Fruit fly (Drosophila melanogaster) whole organism, embryonic: Measurements from ENCODE around the gene CG5181.

Experiments
- B-H1 ChIP-seq: fragments of 200-800 bp; sonication (Bioruptor generic); IDR thresholded peaks from 3 replicates; pipeline ENCODE4 v1.3.6; 2022; ENCODE audit warnings: missing biosample characterization, missing genetic modification characterization
- Bgb ChIP-seq: fragments of 200-800 bp; sonication (Bioruptor generic); IDR thresholded peaks from 2 replicates; pipeline ENCODE4 v1.3.6; 2022; ENCODE audit warnings: missing biosample characterization, missing genetic modification characterization; ENCODE audit not compliant: partially characterized antibody
- CG1024 ChIP-seq: fragments of 200-800 bp; sonication (Bioruptor generic); IDR thresholded peaks from 2 replicates; pipeline ENCODE4 v1.3.6; 2022; ENCODE audit warnings: missing biosample characterization, missing genetic modification characterization
- CG11398 ChIP-seq: fragments of 200-800 bp; sonication (Bioruptor generic); optimal IDR thresholded peaks from 2 replicates; lab custom pipeline; 2016; ENCODE audit warnings: missing biosample characterization, missing genetic modification characterization
- CG11456 ChIP-seq: fragments of 200-800 bp; sonication (Bioruptor generic); IDR thresholded peaks from 3 replicates; pipeline ENCODE4 v1.3.6; 2022; ENCODE audit warnings: missing biosample characterization, missing genetic modification characterization
- CG12299 ChIP-seq: fragments of 200-800 bp; sonication (Bioruptor generic); optimal IDR thresholded peaks from 2 replicates; lab custom pipeline; 2018; ENCODE audit warnings: missing biosample characterization, mild to moderate bottlenecking, missing genetic modification characterization
- CG14441 ChIP-seq: fragments of 200-800 bp; sonication (Bioruptor generic); IDR thresholded peaks from 2 replicates; pipeline ENCODE4 v1.3.6; 2022; ENCODE audit warnings: missing biosample characterization, missing genetic modification characterization
- CG14860 ChIP-seq: fragments of 200-800 bp; sonication (Bioruptor generic); IDR thresholded peaks from 3 replicates; pipeline ENCODE4 v1.3.6; 2022; ENCODE audit warnings: missing biosample characterization, missing genetic modification characterization; ENCODE audit not compliant: partially characterized antibody
- CG1529 ChIP-seq: fragments of 200-800 bp; sonication (Bioruptor generic); optimal IDR thresholded peaks from 3 replicates; lab custom pipeline; 2018; ENCODE audit warnings: missing biosample characterization, missing genetic modification characterization
- CG17612 ChIP-seq: fragments of 200-800 bp; sonication (Bioruptor generic); IDR thresholded peaks from 2 replicates; pipeline ENCODE4 v1.3.6; 2022; ENCODE audit warnings: missing biosample characterization, missing genetic modification characterization
- CG2129 ChIP-seq: fragments of 200-800 bp; sonication (Bioruptor generic); IDR thresholded peaks from 2 replicates; pipeline ENCODE4 v1.3.6; 2022; ENCODE audit warnings: missing biosample characterization, missing genetic modification characterization; ENCODE audit not compliant: partially characterized antibody
- CG2199 ChIP-seq: fragments of 200-800 bp; sonication (Bioruptor generic); IDR thresholded peaks from 3 replicates; pipeline ENCODE4 v1.3.6; 2022; ENCODE audit warnings: missing biosample characterization, missing genetic modification characterization
- CG33557 ChIP-seq: fragments of 200-800 bp; sonication (Bioruptor generic); optimal IDR thresholded peaks from 2 replicates; lab custom pipeline; 2019; ENCODE audit warnings: missing biosample characterization, mild to moderate bottlenecking, missing genetic modification characterization, moderate library complexity
- CG3838 ChIP-seq: fragments of 200-800 bp; sonication (Bioruptor generic); optimal IDR thresholded peaks from 3 replicates; lab custom pipeline; 2016; ENCODE audit warnings: missing biosample characterization, missing genetic modification characterization
- CG43689 ChIP-seq: fragments of 200-800 bp; sonication (Bioruptor generic); IDR thresholded peaks from 2 replicates; pipeline ENCODE4 v1.3.6; 2022; ENCODE audit warnings: missing biosample characterization, missing genetic modification characterization
- CG4404 ChIP-seq: fragments of 200-800 bp; sonication (Bioruptor generic); IDR thresholded peaks from 2 replicates; pipeline ENCODE4 v1.3.6; 2022; ENCODE audit warnings: missing biosample characterization, missing genetic modification characterization
- CG7556 ChIP-seq: fragments of 200-800 bp; sonication (Bioruptor generic); optimal IDR thresholded peaks from 2 replicates; lab custom pipeline; 2017; ENCODE audit warnings: missing biosample characterization, mild to moderate bottlenecking, missing genetic modification characterization
- CG8089 ChIP-seq: fragments of 200-800 bp; sonication (Bioruptor generic); optimal IDR thresholded peaks from 3 replicates; lab custom pipeline; 2016; ENCODE audit warnings: missing biosample characterization, missing genetic modification characterization
- CG9609 ChIP-seq: fragments of 200-800 bp; sonication (Bioruptor generic); optimal IDR thresholded peaks from 3 replicates; lab custom pipeline; 2016; ENCODE audit warnings: missing biosample characterization, missing genetic modification characterization
- CG9817 ChIP-seq: fragments of 200-800 bp; sonication (Bioruptor generic); optimal IDR thresholded peaks from 2 replicates; lab custom pipeline; 2018; ENCODE audit warnings: missing biosample characterization, mild to moderate bottlenecking, missing genetic modification characterization, moderate library complexity
- CG9932 ChIP-seq: fragments of 200-800 bp; sonication (Bioruptor generic); IDR thresholded peaks from 2 replicates; pipeline ENCODE4 v1.3.6; 2022; ENCODE audit warnings: missing biosample characterization, missing genetic modification characterization
- Chrac-16 ChIP-seq: fragments of 200-800 bp; sonication (Bioruptor generic); optimal IDR thresholded peaks from 3 replicates; lab custom pipeline; 2016; ENCODE audit warnings: missing biosample characterization, missing genetic modification characterization
- Dref ChIP-seq: fragments of 200-800 bp; sonication (Bioruptor generic); IDR thresholded peaks from 2 replicates; pipeline ENCODE4 v1.3.6; 2022; ENCODE audit warnings: missing biosample characterization, missing genetic modification characterization
- Drgx ChIP-seq: fragments of 200-800 bp; sonication (Bioruptor generic); IDR thresholded peaks from 2 replicates; pipeline ENCODE4 v1.3.6; 2022; ENCODE audit warnings: missing biosample characterization, missing genetic modification characterization
- HLHmδ ChIP-seq: fragments of 200-800 bp; sonication (Bioruptor generic); optimal IDR thresholded peaks from 2 replicates; lab custom pipeline; 2018; ENCODE audit warnings: missing biosample characterization, mild to moderate bottlenecking, missing genetic modification characterization, moderate library complexity
- Hmx ChIP-seq: fragments of 200-800 bp; sonication (Bioruptor generic); optimal IDR thresholded peaks from 2 replicates; lab custom pipeline; 2016; ENCODE audit warnings: missing biosample characterization, missing genetic modification characterization
- Hr39 ChIP-seq: fragments of >200 bp; optimal IDR thresholded peaks from 2 replicates; lab custom pipeline; 2017
- MBD-R2 ChIP-seq: fragments of 200-800 bp; sonication (Bioruptor generic); IDR thresholded peaks from 2 replicates; pipeline ENCODE4 v1.3.6; 2022; ENCODE audit warnings: missing biosample characterization, missing genetic modification characterization
- Rx ChIP-seq: fragments of 200-800 bp; sonication (Bioruptor generic); IDR thresholded peaks from 2 replicates; pipeline ENCODE4 v1.3.6; 2022; ENCODE audit warnings: missing biosample characterization, missing genetic modification characterization
- Scr ChIP-seq: fragments of 200-800 bp; sonication (Bioruptor generic); IDR thresholded peaks from 2 replicates; pipeline ENCODE4 v1.3.6; 2022; ENCODE audit warnings: missing biosample characterization, missing genetic modification characterization; ENCODE audit not compliant: partially characterized antibody
- ac ChIP-seq: fragments of 200-800 bp; sonication (Bioruptor generic); optimal IDR thresholded peaks from 3 replicates; lab custom pipeline; 2017; ENCODE audit warnings: missing biosample characterization, mild to moderate bottlenecking, missing genetic modification characterization
- ap ChIP-seq: fragments of 200-800 bp; sonication (Bioruptor generic); IDR thresholded peaks from 2 replicates; pipeline ENCODE4 v1.3.6; 2022; ENCODE audit warnings: missing biosample characterization, missing genetic modification characterization
- bcd ChIP-seq: fragments of 200-800 bp; sonication (Bioruptor generic); optimal IDR thresholded peaks from 2 replicates; lab custom pipeline; 2017; ENCODE audit warnings: missing biosample characterization, mild to moderate bottlenecking, missing genetic modification characterization
- bsh ChIP-seq, 2 experiments: fragments of 200-800 bp; sonication (Bioruptor generic); optimal IDR thresholded peaks; 2 replicates each; lab custom pipeline; 2017 to 2018; ENCODE audit warnings: mild to moderate bottlenecking in 2 of 2, missing biosample characterization in 2 of 2, missing genetic modification characterization in 2 of 2, moderate library complexity in 1 of 2
- caup ChIP-seq: fragments of 200-800 bp; sonication (Bioruptor generic); optimal IDR thresholded peaks from 3 replicates; lab custom pipeline; 2017; ENCODE audit warnings: missing biosample characterization, mild to moderate bottlenecking, missing genetic modification characterization, moderate library complexity; ENCODE audit not compliant: severe bottlenecking
- chn ChIP-seq: fragments of 200-800 bp; sonication (Bioruptor generic); optimal IDR thresholded peaks from 2 replicates; lab custom pipeline; 2016; ENCODE audit warnings: missing biosample characterization, missing genetic modification characterization
- dpn ChIP-seq, 2 experiments: fragments of 200-800 bp; sonication (Bioruptor generic); optimal IDR thresholded peaks; 3 replicates each; lab custom pipeline; 2016; ENCODE audit warnings: missing biosample characterization in 2 of 2, missing genetic modification characterization in 2 of 2
- gro ChIP-seq: fragments of 200-800 bp; sonication (Bioruptor generic); optimal IDR thresholded peaks from 2 replicates; lab custom pipeline; 2016; ENCODE audit warnings: missing biosample characterization, missing genetic modification characterization
- insv ChIP-seq, 2 experiments: fragments of 200-800 bp; sonication (Bioruptor generic); optimal IDR thresholded peaks; 3 replicates each; lab custom pipeline; 2016 to 2018; ENCODE audit warnings: missing biosample characterization in 2 of 2, missing genetic modification characterization in 2 of 2
- inv ChIP-seq: fragments of 200-800 bp; sonication (Bioruptor generic); IDR thresholded peaks from 2 replicates; pipeline ENCODE4 v1.3.6; 2022; ENCODE audit warnings: missing biosample characterization, missing genetic modification characterization; ENCODE audit not compliant: partially characterized antibody
- jing ChIP-seq: fragments of 200-800 bp; sonication (Bioruptor generic); optimal IDR thresholded peaks from 2 replicates; lab custom pipeline; 2018; ENCODE audit warnings: missing biosample characterization, mild to moderate bottlenecking, missing genetic modification characterization
- lmd ChIP-seq: fragments of 200-800 bp; sonication (Bioruptor generic); IDR thresholded peaks from 2 replicates; pipeline ENCODE4 v1.3.6; 2022; ENCODE audit warnings: missing biosample characterization, missing genetic modification characterization
- mirr ChIP-seq: fragments of 200-800 bp; sonication (Bioruptor generic); optimal IDR thresholded peaks from 3 replicates; lab custom pipeline; 2018; ENCODE audit warnings: missing biosample characterization, mild to moderate bottlenecking, missing genetic modification characterization
- nau ChIP-seq: fragments of 200-800 bp; sonication (Bioruptor generic); optimal IDR thresholded peaks from 3 replicates; lab custom pipeline; 2017; ENCODE audit warnings: missing biosample characterization, mild to moderate bottlenecking, missing genetic modification characterization, missing genetic modification reagents
- p53 ChIP-seq: fragments of 200-800 bp; sonication (Bioruptor generic); optimal IDR thresholded peaks from 2 replicates; lab custom pipeline; 2016; ENCODE audit warnings: missing biosample characterization, missing genetic modification characterization
- repo ChIP-seq: fragments of 200-800 bp; sonication (Bioruptor generic); optimal IDR thresholded peaks from 2 replicates; lab custom pipeline; 2016; ENCODE audit warnings: missing biosample characterization, missing genetic modification characterization
- slou ChIP-seq: fragments of 200-800 bp; sonication (Bioruptor generic); optimal IDR thresholded peaks from 3 replicates; lab custom pipeline; 2016; ENCODE audit warnings: missing biosample characterization, missing genetic modification characterization
- wdn ChIP-seq: fragments of 200-800 bp; sonication (Bioruptor generic); IDR thresholded peaks from 2 replicates; pipeline ENCODE4 v1.3.6; 2022; ENCODE audit warnings: missing biosample characterization, missing genetic modification characterization
- z ChIP-seq: fragments of 200-800 bp; sonication (Bioruptor generic); IDR thresholded peaks from 3 replicates; pipeline ENCODE4 v1.3.6; 2022; ENCODE audit warnings: missing biosample characterization, missing genetic modification characterization

Gene CG5181

DNA sequence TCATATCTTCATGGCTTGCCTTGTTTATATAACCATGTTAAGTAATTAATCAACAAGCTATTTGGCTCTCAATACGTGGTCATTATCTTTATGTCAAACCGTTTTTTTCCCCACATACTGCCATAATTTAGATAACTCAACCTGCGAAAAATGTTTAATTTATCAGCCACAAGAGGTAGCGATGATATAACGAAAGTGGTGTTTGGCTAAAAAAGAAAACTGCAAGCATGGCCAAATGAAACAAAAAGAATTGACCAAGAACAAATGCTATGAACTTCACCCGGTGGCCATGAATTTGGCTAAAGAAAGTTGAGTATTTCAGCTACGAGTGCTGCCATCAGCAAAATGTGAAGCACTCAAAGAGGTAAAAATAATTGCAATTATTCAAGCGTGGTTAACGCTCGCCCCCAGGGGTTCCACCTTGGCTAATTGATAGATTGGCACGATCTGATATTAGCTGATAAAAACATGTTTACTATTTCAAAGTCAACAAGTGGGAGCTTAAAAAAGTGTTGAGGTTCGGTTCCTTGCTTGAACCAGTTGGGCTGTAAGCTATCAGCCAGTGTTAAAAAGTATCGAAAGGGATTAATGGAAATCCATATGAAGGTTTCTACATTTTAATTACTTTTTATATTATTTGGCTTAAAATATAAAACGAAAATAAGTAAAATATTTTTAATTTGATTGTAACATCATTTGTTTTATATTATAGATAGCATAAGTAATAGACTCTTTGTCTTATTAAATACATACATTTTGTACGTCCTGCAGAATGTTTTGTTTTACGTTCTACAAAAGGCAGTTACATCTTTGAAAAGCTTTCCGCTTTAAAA lies 27.1 kb upstream of the CG5181 start (continued):
- TF ChIP-seq CG14441 (GFP tag; lab: Robert Waterston, UW) (peak; percentile 77), Dref (GFP tag; lab: Robert Waterston, UW) (no peak), B-H1 (GFP tag; lab: Robert Waterston, UW) (peak; percentile 61; the same call in 1 of the 3 replicates), bcd (peak; percentile 86), insv (GFP tag; optimal IDR thresholded peaks at IDR 0.05; lab: Kevin White, UChicago) (peak in 1 of 2 experiments; percentile 49), CG2129 (GFP tag; lab: Robert Waterston, UW) (no peak), CG17612 (GFP tag; lab: Robert Waterston, UW) (peak; percentile 67), Rx (GFP tag; lab: Robert Waterston, UW) (no peak), Bgb (GFP tag; lab: Robert Waterston, UW) (no peak), Drgx (GFP tag; lab: Robert Waterston, UW) (no peak; the same call in 1 of the 2 replicates), jing (GFP tag; lab: Kevin White, UChicago) (no peak), p53 (GFP tag; lab: Kevin White, UChicago) (peak; percentile 68), CG7556 (peak; percentile 56), mirr (GFP tag; lab: Kevin White, UChicago) (peak; percentile 94), ap (GFP tag; lab: Robert Waterston, UW) (0 out of 2 replicates have a peak, but pooled peaks have one; percentile 20), CG12299 (tag; lab: Kevin White, UChicago) (no peak), Hr39 (lab: Kevin White, UChicago) (no peak), HLHmδ (GFP tag; lab: Kevin White, UChicago) (no peak), Hmx (GFP tag; lab: Kevin White, UChicago) (no peak), dpn (GFP tag; optimal IDR thresholded peaks at IDR 0.05; lab: Kevin White, UChicago) (peak; percentile 51 to 88), CG14860 (GFP tag; lab: Robert Waterston, UW) (no peak), Scr (no peak), Chrac-16 (no peak), caup (GFP tag; lab: Kevin White, UChicago) (peak; percentile 89), gro (GFP tag; lab: Kevin White, UChicago) (peak; percentile 64), CG43689 (GFP tag; lab: Robert Waterston, UW) (peak; percentile 80), MBD-R2 (GFP tag; lab: Robert Waterston, UW) (peak; percentile 60; the same call in 1 of the 2 replicates), chn (GFP tag; lab: Kevin White, UChicago) (peak; percentile 29), wdn (peak; percentile 64), CG9932 (GFP tag; lab: Robert Waterston, UW) (peak; percentile 67), CG9609 (peak; percentile 49), CG9817 (tag; lab: Kevin White, UChicago) (peak; percentile 71), nau (GFP tag; lab: Kevin White, UChicago) (peak; percentile 80), CG1529 (GFP tag; lab: Kevin White, UChicago) (peak; percentile 46), z (GFP tag; lab: Robert Waterston, UW) (no peak), repo (GFP tag; lab: Kevin White, UChicago) (peak; percentile 64), CG1024 (GFP tag; lab: Robert Waterston, UW) (peak; percentile 81), lmd (GFP tag; lab: Robert Waterston, UW) (peak; percentile 22; the same call in 1 of the 2 replicates), CG4404 (GFP tag; lab: Robert Waterston, UW) (no peak), CG3838 (GFP tag; lab: Kevin White, UChicago) (peak; percentile 74), inv (no peak), CG11456 (GFP tag; lab: Robert Waterston, UW) (peak; percentile 88), CG2199 (GFP tag; lab: Robert Waterston, UW) (peak; percentile 46; the same call in 2 of the 3 replicates), ac (GFP tag; lab: Kevin White, UChicago) (no peak), CG8089 (GFP tag; lab: Kevin White, UChicago) (peak; percentile 54), bsh (GFP tag; optimal IDR thresholded peaks at IDR 0.05; lab: Kevin White, UChicago) (peak in 1 of 2 experiments; percentile 59), slou (GFP tag; lab: Kevin White, UChicago) (peak; percentile 72), CG11398 (GFP tag; lab: Kevin White, UChicago) (peak; percentile 70), CG33557 (GFP tag; lab: Kevin White, UChicago) (peak; percentile 35)
